Fruit fly (Drosophila melanogaster) Kc167 (cell line): Measurements from ENCODE around the gene U4-U6-60K.

ENCODE experiments used
- Myc ChIP-seq: fragments of >200 bp; optimal IDR thresholded peaks from 2 replicates; lab custom pipeline; 2017; ENCODE audit warnings: missing external identifiers
- Sin3A ChIP-seq: fragments of >200 bp; optimal IDR thresholded peaks from 2 replicates; lab custom pipeline; 2018; ENCODE audit warnings: missing external identifiers
- h ChIP-seq: fragments of >200 bp; optimal IDR thresholded peaks from 3 replicates; lab custom pipeline; 2018; ENCODE audit warnings: missing external identifiers
- insv ChIP-seq: fragments of >200 bp; optimal IDR thresholded peaks from 3 replicates; lab custom pipeline; 2018; ENCODE audit warnings: missing external identifiers
- psq ChIP-seq: fragments of >200 bp; optimal IDR thresholded peaks from 2 replicates; lab custom pipeline; 2017; ENCODE audit warnings: missing external identifiers
- ttk ChIP-seq: sonication (Bioruptor generic); optimal IDR thresholded peaks from 2 replicates; lab custom pipeline; 2017; ENCODE audit warnings: missing external identifiers

The U4-U6-60K gene

DNA sequence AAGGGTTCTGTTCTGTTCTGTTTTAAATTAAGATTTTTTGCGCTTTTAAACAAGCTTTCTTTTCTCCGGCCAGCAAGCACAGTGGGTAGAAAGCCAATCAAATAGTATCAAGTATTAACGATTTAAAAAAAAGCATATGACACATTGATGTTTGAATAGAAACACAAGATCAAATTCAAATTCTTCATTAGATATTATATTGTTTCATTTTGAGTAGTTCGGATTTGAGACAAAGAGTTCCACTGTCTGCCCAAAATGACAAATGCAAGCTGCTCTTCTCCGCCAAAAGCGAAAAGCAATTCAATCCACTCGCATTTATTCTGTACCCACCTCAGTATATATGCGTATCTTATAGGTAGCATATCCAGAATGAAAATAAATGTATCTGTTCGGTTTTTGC, 11.5 kb downstream of the U4-U6-60K start:
- TF ChIP-seq h (lab: Kevin White, UChicago) (no peak), ttk (lab: Kevin White, UChicago) (no peak), Sin3A (lab: Kevin White, UChicago) (no peak), insv (no peak), Myc (no peak), psq (lab: Kevin White, UChicago) (no peak)

DNA sequence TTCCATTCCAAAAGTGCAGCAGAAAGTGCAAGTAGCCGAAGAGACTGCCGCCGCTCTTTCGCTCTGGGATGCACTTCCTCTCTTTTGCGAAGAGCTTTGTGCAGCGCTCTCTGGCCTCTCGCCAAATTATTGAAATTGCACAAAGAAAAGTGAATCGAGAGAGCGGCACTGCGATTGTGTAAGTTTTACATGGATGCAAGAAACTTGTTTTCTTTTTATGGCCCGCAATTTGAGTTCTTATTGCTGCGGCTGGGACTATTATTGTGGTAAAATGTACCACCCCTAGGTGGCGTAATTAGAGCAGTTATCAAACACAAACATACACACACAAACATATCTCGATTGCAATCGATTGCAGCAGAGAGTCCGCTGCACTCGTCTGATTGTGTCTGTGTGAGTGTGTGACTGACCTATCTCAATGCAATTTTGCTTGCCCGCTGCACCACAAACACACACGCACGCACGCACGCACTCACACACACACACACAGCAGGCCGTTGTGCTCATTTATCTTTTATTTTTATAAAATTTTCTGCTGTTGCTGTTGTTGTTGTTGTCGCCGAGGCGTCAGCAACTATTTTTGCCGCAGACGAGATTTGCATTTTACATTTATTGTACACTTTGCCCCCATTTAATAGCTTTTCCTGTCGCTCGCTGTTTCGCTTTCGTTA, 13.3 kb downstream of the U4-U6-60K start:
- no peak for TF ChIP-seq insv
- no peak for TF ChIP-seq ttk (lab: Kevin White, UChicago)
- TF ChIP-seq h (lab: Kevin White, UChicago), result no peak
- TF ChIP-seq Sin3A (lab: Kevin White, UChicago), result no peak
- TF ChIP-seq Myc, result no peak
- TF ChIP-seq psq (lab: Kevin White, UChicago), result no peak

DNA sequence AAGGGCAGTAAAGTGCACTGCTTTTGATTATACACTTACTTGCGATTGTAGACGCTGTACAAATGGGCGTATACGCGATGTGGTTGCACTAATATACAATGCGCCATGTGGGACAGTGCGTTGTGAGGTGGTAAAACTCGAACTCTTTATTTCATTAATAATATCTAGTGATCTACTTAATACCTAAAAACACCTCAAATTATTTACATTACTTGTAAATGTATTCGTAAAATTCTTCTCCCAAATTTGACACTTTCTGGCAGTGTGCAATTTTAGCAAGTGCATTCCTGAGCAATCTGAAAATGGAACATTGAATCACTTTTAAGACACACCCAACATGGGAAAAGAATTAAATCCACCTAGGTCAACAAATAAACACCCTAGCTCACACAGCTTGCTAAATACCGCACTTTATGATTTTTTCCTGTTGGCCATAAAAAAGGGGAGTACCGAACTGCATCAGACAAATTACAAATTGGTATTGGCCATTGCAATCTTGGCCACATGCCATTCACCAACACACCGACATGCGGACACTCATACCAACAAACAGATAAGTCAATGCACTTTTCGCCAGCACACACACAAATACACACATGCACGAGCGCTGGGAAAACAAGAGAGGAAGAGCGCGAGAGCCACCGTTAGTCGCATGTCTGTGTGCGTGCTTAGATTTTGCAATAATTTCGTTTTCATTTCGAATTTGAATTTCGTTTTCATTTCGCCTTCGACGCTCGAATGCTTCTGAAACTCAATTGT, 14.6 kb downstream of the U4-U6-60K start:
- TF ChIP-seq insv (no peak), Myc (no peak), ttk (lab: Kevin White, UChicago) (no peak), psq (lab: Kevin White, UChicago) (no peak), h (lab: Kevin White, UChicago) (no peak), Sin3A (lab: Kevin White, UChicago) (no peak)

dm6 chr3L:17497969-17498368, 15.7 kb downstream of the U4-U6-60K start:
- no peak for TF ChIP-seq Sin3A (lab: Kevin White, UChicago)
- no peak for TF ChIP-seq h (lab: Kevin White, UChicago)
- no peak for TF ChIP-seq insv
- no peak for TF ChIP-seq ttk (lab: Kevin White, UChicago)
- TF ChIP-seq psq (lab: Kevin White, UChicago), result no peak
- no peak for TF ChIP-seq Myc

dm6 chr3L:17496871-17497492, 16.7 kb downstream of the U4-U6-60K start:
- TF ChIP-seq insv, result no peak
- TF ChIP-seq Myc, result no peak
- TF ChIP-seq psq (lab: Kevin White, UChicago), result no peak
- TF ChIP-seq Sin3A (lab: Kevin White, UChicago), result no peak
- no peak for TF ChIP-seq ttk (lab: Kevin White, UChicago)
- TF ChIP-seq h (lab: Kevin White, UChicago), result no peak

- TF ChIP-seq insv (no peak), Sin3A (lab: Kevin White, UChicago) (no peak), psq (lab: Kevin White, UChicago) (no peak), h (lab: Kevin White, UChicago) (no peak), Myc (no peak)
Measured at dm6 chr3L:17496012-17496411, 17.7 kb downstream of the U4-U6-60K start.

DNA sequence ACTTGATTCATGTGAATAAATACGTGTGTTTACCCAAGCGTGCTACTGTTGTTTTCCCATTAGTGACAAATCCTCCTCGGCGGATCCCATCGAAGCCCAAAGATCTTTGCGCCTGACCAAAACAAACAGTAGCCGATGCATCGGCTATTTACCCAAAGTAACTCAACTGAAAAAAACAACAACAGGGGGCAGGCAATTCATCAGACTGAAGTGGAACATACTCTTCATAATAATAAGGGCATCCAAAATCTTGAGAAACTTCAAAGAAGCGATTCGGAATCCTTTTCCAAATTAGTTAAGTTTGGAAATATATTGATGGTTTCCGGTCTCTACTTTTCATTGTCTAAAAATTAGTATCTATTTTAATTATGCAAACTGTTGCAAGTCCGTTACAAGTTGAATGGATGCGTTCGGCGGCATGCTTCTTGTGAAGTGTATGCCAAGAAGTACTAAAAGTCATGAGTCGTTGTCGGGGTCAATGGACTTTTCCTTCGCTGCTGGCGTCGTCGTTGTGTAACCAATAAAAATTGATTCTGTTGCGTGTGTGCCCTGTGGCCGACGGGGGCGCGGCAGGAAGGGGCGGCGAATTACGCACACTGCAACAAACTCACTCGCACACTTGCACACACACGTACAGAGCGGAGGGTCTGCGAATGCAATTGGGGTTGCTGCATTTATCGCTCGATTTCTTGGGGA, 18.3 kb downstream of the U4-U6-60K start:
- TF ChIP-seq h (lab: Kevin White, UChicago), result no peak
- TF ChIP-seq Sin3A (lab: Kevin White, UChicago), result no peak
- no peak for TF ChIP-seq psq (lab: Kevin White, UChicago)
- no peak for TF ChIP-seq ttk (lab: Kevin White, UChicago)
- no peak for TF ChIP-seq insv
- no peak for TF ChIP-seq Myc

- no peak for TF ChIP-seq psq (lab: Kevin White, UChicago)
- no peak for TF ChIP-seq ttk (lab: Kevin White, UChicago)
- TF ChIP-seq Myc, result no peak
- TF ChIP-seq Sin3A (lab: Kevin White, UChicago), result no peak
- TF ChIP-seq h (lab: Kevin White, UChicago), result no peak
- TF ChIP-seq insv, result no peak
Measured at dm6 chr3L:17494541-17494940, 19.2 kb downstream of the U4-U6-60K start, which contains the start of gene edin. edin (plus strand) TSS chr3L:17494880.

- TF ChIP-seq Myc (no peak), ttk (lab: Kevin White, UChicago) (no peak), h (lab: Kevin White, UChicago) (no peak), insv (no peak), psq (lab: Kevin White, UChicago) (no peak), Sin3A (lab: Kevin White, UChicago) (no peak)
Measured at dm6 chr3L:17493807-17494404, 19.8 kb downstream of the U4-U6-60K start.

- TF ChIP-seq insv (no peak), h (lab: Kevin White, UChicago) (no peak), Myc (no peak), ttk (lab: Kevin White, UChicago) (no peak), psq (lab: Kevin White, UChicago) (no peak)
Measured at dm6 chr3L:17493256-17493655, 20.5 kb downstream of the U4-U6-60K start.

- TF ChIP-seq ttk (lab: Kevin White, UChicago) (no peak), psq (lab: Kevin White, UChicago) (no peak), Myc (no peak), Sin3A (lab: Kevin White, UChicago) (no peak), insv (no peak), h (lab: Kevin White, UChicago) (no peak)
Measured at dm6 chr3L:17491646-17492045, 22.1 kb downstream of the U4-U6-60K start.
